Fruit fly (Drosophila melanogaster): ENCODE results near the gene Plod.

The Plod gene

dm6 chr3L:11204852-11205251 is 964 bp downstream of the Plod start:
- no peak for TF ChIP-seq fru (GFP tag; optimal IDR thresholded peaks at IDR 0.05)
- no peak for TF ChIP-seq Mio (GFP tag; optimal IDR thresholded peaks at IDR 0.05)
- TF ChIP-seq lola (GFP tag; optimal IDR thresholded peaks at IDR 0.05) = no peak
- no peak for TF ChIP-seq Dif (GFP tag; optimal IDR thresholded peaks at IDR 0.05; ENCODE audit: partially characterized antibody)
- no peak for TF ChIP-seq psq (GFP tag; optimal IDR thresholded peaks at IDR 0.05)
- no peak for TF ChIP-seq Hnf4 (GFP tag; optimal IDR thresholded peaks at IDR 0.05)
- no peak for TF ChIP-seq Rel (GFP tag; optimal IDR thresholded peaks at IDR 0.05)
- no peak for TF ChIP-seq Rel (tag; optimal IDR thresholded peaks at IDR 0.05)

DNA sequence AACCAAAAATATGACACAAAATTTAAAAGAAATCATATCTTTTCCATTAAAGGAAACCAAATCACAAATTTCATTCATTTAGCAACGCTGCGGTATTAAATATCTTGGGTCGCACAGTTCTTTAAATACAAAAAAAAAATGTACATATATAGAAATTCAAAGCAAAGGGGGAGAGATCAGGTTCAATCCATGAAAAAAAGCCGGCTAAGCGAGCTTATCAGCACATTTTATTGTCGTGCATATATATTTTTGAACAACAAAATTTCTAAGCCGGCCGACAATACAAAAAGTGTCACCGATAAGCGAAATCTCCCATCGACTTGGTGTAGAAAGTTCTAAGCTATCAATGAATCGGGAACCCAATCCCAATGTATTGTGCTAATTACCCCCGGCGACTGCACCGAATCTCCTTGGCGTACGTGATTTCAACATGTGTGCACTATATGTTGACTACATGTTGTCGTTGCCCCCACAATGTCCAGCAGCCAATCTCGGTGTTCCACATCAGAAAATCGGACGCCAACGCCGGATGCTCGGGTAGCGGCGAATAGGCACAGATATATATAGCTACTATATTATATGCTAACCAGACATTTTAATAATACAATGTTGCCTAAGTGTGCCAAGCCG is 1.9 kb downstream of the Plod start:
- no peak for TF ChIP-seq Hnf4 (GFP tag; optimal IDR thresholded peaks at IDR 0.05)
- no peak for TF ChIP-seq N (GFP tag; optimal IDR thresholded peaks at IDR 0.05)
- no peak for TF ChIP-seq rgr (GFP tag; optimal IDR thresholded peaks at IDR 0.05)
- TF ChIP-seq tai (GFP tag; optimal IDR thresholded peaks at IDR 0.05) = no peak
- no peak for TF ChIP-seq Hr78 (GFP tag; optimal IDR thresholded peaks at IDR 0.05)
- no peak for TF ChIP-seq HLH106 (tag; optimal IDR thresholded peaks at IDR 0.05)
- TF ChIP-seq CrebA (GFP tag; optimal IDR thresholded peaks at IDR 0.05; ENCODE audit: borderline replicate concordance) = no peak
- no peak for TF ChIP-seq jim (GFP tag; optimal IDR thresholded peaks at IDR 0.05)
- no peak for TF ChIP-seq Myc (optimal IDR thresholded peaks at IDR 0.05)
- TF ChIP-seq psq (GFP tag; optimal IDR thresholded peaks at IDR 0.05) = no peak
- no peak for TF ChIP-seq OdsH (GFP tag; optimal IDR thresholded peaks at IDR 0.05)
- no peak for TF ChIP-seq brk (GFP tag; optimal IDR thresholded peaks at IDR 0.05)
- no peak for TF ChIP-seq ey (GFP tag; optimal IDR thresholded peaks at IDR 0.05)
- TF ChIP-seq Dfd (GFP tag; optimal IDR thresholded peaks at IDR 0.05) = no peak
- no peak for TF ChIP-seq woc (GFP tag; optimal IDR thresholded peaks at IDR 0.05)
- no peak for TF ChIP-seq Vsx2 (GFP tag; optimal IDR thresholded peaks at IDR 0.05; ENCODE audit: partially characterized antibody)

- TF ChIP-seq rgr (GFP tag; optimal IDR thresholded peaks at IDR 0.05) (no peak), brk (GFP tag; optimal IDR thresholded peaks at IDR 0.05) (no peak), Sp1 (GFP tag; optimal IDR thresholded peaks at IDR 0.05) (no peak), br (GFP tag; optimal IDR thresholded peaks at IDR 0.05) (no peak), jim (GFP tag; optimal IDR thresholded peaks at IDR 0.05) (no peak), woc (GFP tag; optimal IDR thresholded peaks at IDR 0.05) (no peak)
Observed at dm6 chr3L:11201051-11201450, 4.8 kb downstream of the Plod start, which contains the start of gene nkt. Gene nkt, plus strand, starts transcription at chr3L:11201351.

DNA sequence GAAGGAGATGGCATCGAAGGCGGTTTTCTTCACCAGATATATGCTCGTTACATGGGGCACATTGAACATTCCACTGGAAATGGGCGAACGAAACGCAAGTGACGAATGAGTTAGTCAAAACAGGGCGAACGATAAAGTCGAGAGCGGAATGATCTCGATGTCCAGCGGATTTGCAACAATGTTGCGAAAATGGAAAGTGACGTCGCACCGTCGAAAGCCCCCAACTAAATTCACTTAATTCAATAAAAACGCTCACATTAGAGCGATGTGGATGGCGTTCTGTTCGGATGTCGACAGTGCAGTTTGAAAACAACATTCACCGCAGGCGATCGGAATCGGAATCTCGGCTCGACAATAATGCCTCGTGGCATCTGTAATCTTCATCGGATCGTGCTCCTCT is 6.5 kb downstream of the Plod start, which contains the start of gene CG7607:
CG7607 (plus strand) TSS at position 301 of the 400 bp plus-strand sequence.
- TF ChIP-seq Jra (GFP tag; optimal IDR thresholded peaks at IDR 0.05) (no peak), dsf (GFP tag; optimal IDR thresholded peaks at IDR 0.05; ENCODE audit: borderline replicate concordance) (no peak), Abd-B (GFP tag; optimal IDR thresholded peaks at IDR 0.05) (no peak), Hr83 (GFP tag; optimal IDR thresholded peaks at IDR 0.05; ENCODE audit: poor library complexity, severe bottlenecking) (no peak), CG9705 (GFP tag; optimal IDR thresholded peaks at IDR 0.05) (no peak), Sp1 (GFP tag; optimal IDR thresholded peaks at IDR 0.05) (no peak), lola (GFP tag; optimal IDR thresholded peaks at IDR 0.05) (no peak), br (GFP tag; optimal IDR thresholded peaks at IDR 0.05) (no peak), Mio (GFP tag; optimal IDR thresholded peaks at IDR 0.05) (no peak), dmrt93B (GFP tag; optimal IDR thresholded peaks at IDR 0.05) (no peak), tai (GFP tag; optimal IDR thresholded peaks at IDR 0.05) (no peak), sage (GFP tag; optimal IDR thresholded peaks at IDR 0.05) (no peak), Dif (GFP tag; optimal IDR thresholded peaks at IDR 0.05; ENCODE audit: partially characterized antibody) (no peak), GATAd (GFP tag; optimal IDR thresholded peaks at IDR 0.05) (no peak), rgr (GFP tag; optimal IDR thresholded peaks at IDR 0.05) (no peak), jim (GFP tag; optimal IDR thresholded peaks at IDR 0.05) (no peak), Hnf4 (GFP tag; optimal IDR thresholded peaks at IDR 0.05) (no peak), foxo (GFP tag; optimal IDR thresholded peaks at IDR 0.05) (no peak), fru (GFP tag; optimal IDR thresholded peaks at IDR 0.05) (no peak), Rel (GFP tag; optimal IDR thresholded peaks at IDR 0.05) (no peak), Rel (tag; optimal IDR thresholded peaks at IDR 0.05) (no peak)
